Worm (Caenorhabditis elegans) whole organism, L1 larva: ENCODE measurements around the gene F46F2.5.

ENCODE experiments used
- blmp-1 ChIP-seq: fragments of 150-350 bp; optimal IDR thresholded peaks from 2 replicates; lab custom pipeline; 2014; ENCODE audit warnings: missing biosample characterization, missing genetic modification characterization
- efl-1 ChIP-seq, 4 experiments: fragments of 150-350 bp; optimal IDR thresholded peaks in 3 of 4; peaks in 1 of 4; 1 replicate in 1 of 4; 2 replicates in 3 of 4; lab custom pipeline; 2014; ENCODE audit warnings: missing biosample characterization in 2 of 4, missing genetic modification characterization in 2 of 4, missing genetic modification reagents in 2 of 4
- fkh-10 ChIP-seq: sonication (generic microtip); optimal IDR thresholded peaks from 2 replicates; lab custom pipeline; 2017; ENCODE audit warnings: missing biosample characterization, missing genetic modification reagents, missing genetic modification characterization
- fkh-4 ChIP-seq: sonication (generic microtip); optimal IDR thresholded peaks from 2 replicates; lab custom pipeline; 2016; ENCODE audit warnings: missing compliant biosample characterization, missing genetic modification characterization, borderline replicate concordance
- sox-4 ChIP-seq: sonication (generic microtip); optimal IDR thresholded peaks from 2 replicates; lab custom pipeline; 2016; ENCODE audit warnings: missing genetic modification characterization, missing compliant biosample characterization

DNA sequence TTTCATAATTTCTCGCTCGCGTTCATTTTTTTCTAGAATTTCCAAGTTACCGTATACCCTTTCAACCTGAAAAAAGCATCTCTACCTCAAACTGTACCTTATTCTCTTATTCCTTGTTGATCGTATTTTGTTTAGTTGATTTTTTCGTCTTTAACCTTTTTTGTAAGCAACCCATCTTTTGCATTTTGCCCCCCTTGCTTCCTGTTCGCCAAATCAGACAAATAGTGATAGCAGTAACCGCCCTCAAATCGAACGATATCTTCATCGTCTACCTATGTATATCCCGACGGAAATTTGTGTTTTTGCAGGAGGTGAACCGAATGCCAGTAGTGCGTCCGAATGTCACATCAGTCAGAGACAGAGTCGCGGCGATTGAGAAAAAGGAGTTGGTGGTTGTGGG is at the start of gene F46F2.5:
- TF ChIP-seq sox-4 (tag; lab: Kevin White, UChicago) (no peak), fkh-10 (GFP tag; lab: Kevin White, UChicago) (no peak), blmp-1 (tag; lab: Kevin White, UChicago) (no peak), efl-1 (optimal IDR thresholded peaks at IDR 0.05; lab: Kevin White, UChicago) (no peak), efl-1 (GFP tag; optimal IDR thresholded peaks at IDR 0.05 in 1 of 2; lab: Kevin White, UChicago) (no peak), fkh-4 (tag; lab: Kevin White, UChicago) (no peak)
